Fruit fly (Drosophila melanogaster) whole organism, embryonic: Measurements from ENCODE around the gene CG6441.
A peak's percentile ranks its signal among the peaks of the same experiment; 100 is the strongest.

ENCODE experiments used
- Abd-B ChIP-seq: fragments of 200-800 bp; sonication (Bioruptor generic); optimal IDR thresholded peaks from 2 replicates; lab custom pipeline; 2018; ENCODE audit warnings: missing biosample characterization, mild to moderate bottlenecking, missing genetic modification characterization, moderate library complexity
- Aef1 ChIP-seq: fragments of 200-800 bp; sonication (Bioruptor generic); IDR thresholded peaks from 3 replicates; pipeline ENCODE4 v1.3.6; 2022; ENCODE audit warnings: missing biosample characterization, missing genetic modification characterization
- Antp ChIP-seq: fragments of 200-800 bp; sonication (Bioruptor generic); optimal IDR thresholded peaks from 3 replicates; lab custom pipeline; 2016; ENCODE audit warnings: missing biosample characterization, missing genetic modification characterization
- Awh ChIP-seq: fragments of 200-800 bp; sonication (Bioruptor generic); IDR thresholded peaks from 2 replicates; pipeline ENCODE4, ENCODE4 v1.3.6; 2022; ENCODE audit warnings: missing biosample characterization, missing genetic modification characterization
- B-H1 ChIP-seq: fragments of 200-800 bp; sonication (Bioruptor generic); IDR thresholded peaks from 3 replicates; pipeline ENCODE4 v1.3.6; 2022; ENCODE audit warnings: missing biosample characterization, missing genetic modification characterization
- CG10959 ChIP-seq: fragments of 200-800 bp; sonication (Bioruptor generic); IDR thresholded peaks from 2 replicates; pipeline ENCODE4 v1.3.6; 2022; ENCODE audit warnings: missing biosample characterization, missing genetic modification characterization
- CG12769 ChIP-seq: fragments of 200-800 bp; sonication (Bioruptor generic); optimal IDR thresholded peaks from 2 replicates; lab custom pipeline; 2019; ENCODE audit warnings: missing biosample characterization, mild to moderate bottlenecking, missing genetic modification characterization, moderate library complexity
- CG14441 ChIP-seq: fragments of 200-800 bp; sonication (Bioruptor generic); IDR thresholded peaks from 2 replicates; pipeline ENCODE4 v1.3.6; 2022; ENCODE audit warnings: missing biosample characterization, missing genetic modification characterization
- CG16779 ChIP-seq: fragments of 200-800 bp; sonication (Bioruptor generic); IDR thresholded peaks from 2 replicates; pipeline ENCODE4 v1.3.6; 2022; ENCODE audit warnings: missing biosample characterization, missing genetic modification characterization
- CG1832 ChIP-seq: fragments of 200-800 bp; sonication (Bioruptor generic); optimal IDR thresholded peaks from 2 replicates; lab custom pipeline; 2017; ENCODE audit warnings: missing biosample characterization, mild to moderate bottlenecking, missing genetic modification characterization, inconsistent platforms
- CG2712 ChIP-seq: fragments of 200-800 bp; optimal IDR thresholded peaks from 3 replicates; lab custom pipeline; 2019; ENCODE audit warnings: missing biosample characterization, mild to moderate bottlenecking, missing genetic modification characterization, moderate library complexity
- CG31388 ChIP-seq: fragments of 200-800 bp; sonication (Bioruptor generic); optimal IDR thresholded peaks from 2 replicates; lab custom pipeline; 2016; ENCODE audit warnings: missing biosample characterization, missing genetic modification characterization
- CG31441 ChIP-seq: fragments of 200-800 bp; sonication (Bioruptor generic); IDR thresholded peaks from 2 replicates; pipeline ENCODE4 v1.3.6; 2022; ENCODE audit warnings: missing biosample characterization, missing genetic modification characterization
- CG32532 ChIP-seq: fragments of 200-800 bp; sonication (Bioruptor generic); IDR thresholded peaks from 2 replicates; pipeline ENCODE4 v1.3.6; 2022; ENCODE audit warnings: missing biosample characterization, missing genetic modification characterization
- CG34224 ChIP-seq: fragments of 200-800 bp; sonication (Bioruptor generic); IDR thresholded peaks from 3 replicates; pipeline ENCODE4 v1.3.6; 2022; ENCODE audit warnings: missing biosample characterization, missing genetic modification characterization; ENCODE audit not compliant: partially characterized antibody
- CG34376 ChIP-seq: fragments of 200-800 bp; sonication (Bioruptor generic); optimal IDR thresholded peaks from 2 replicates; lab custom pipeline; 2018; ENCODE audit warnings: missing biosample characterization, mild to moderate bottlenecking, missing genetic modification characterization
- CG6654 ChIP-seq: fragments of 200-800 bp; sonication (Bioruptor generic); optimal IDR thresholded peaks from 2 replicates; lab custom pipeline; 2017; ENCODE audit warnings: missing biosample characterization, mild to moderate bottlenecking, missing genetic modification characterization
- CG7987 ChIP-seq: fragments of 200-800 bp; sonication (Bioruptor generic); optimal IDR thresholded peaks from 2 replicates; lab custom pipeline; 2018; ENCODE audit warnings: missing biosample characterization, mild to moderate bottlenecking, missing genetic modification characterization, moderate library complexity
- CG8290 ChIP-seq, 3 experiments: fragments of 200-800 bp; sonication (Bioruptor generic); optimal IDR thresholded peaks; 2 replicates each; lab custom pipeline; 2016 to 2019; ENCODE audit warnings: missing biosample characterization in 3 of 3, missing genetic modification characterization in 3 of 3, mild to moderate bottlenecking in 2 of 3, moderate library complexity in 1 of 3
- CrebB ChIP-seq: fragments of 200-800 bp; sonication (Bioruptor generic); optimal IDR thresholded peaks from 3 replicates; lab custom pipeline; 2018; ENCODE audit warnings: missing biosample characterization, mild to moderate bottlenecking, missing genetic modification characterization
- Dek ChIP-seq: fragments of 200-800 bp; sonication (Bioruptor generic); optimal IDR thresholded peaks from 3 replicates; lab custom pipeline; 2019; ENCODE audit warnings: missing biosample characterization, mild to moderate bottlenecking, missing genetic modification characterization, moderate library complexity
- Doc2 ChIP-seq: fragments of 200-800 bp; sonication (Bioruptor generic); IDR thresholded peaks from 2 replicates; pipeline ENCODE4 v1.3.6; 2022; ENCODE audit warnings: missing biosample characterization, missing genetic modification characterization
- Ets97D ChIP-seq: fragments of 200-800 bp; sonication (Bioruptor generic); optimal IDR thresholded peaks from 3 replicates; lab custom pipeline; 2016; ENCODE audit warnings: missing biosample characterization, missing genetic modification characterization
- Fer1 ChIP-seq: fragments of 200-800 bp; sonication (Bioruptor generic); optimal IDR thresholded peaks from 2 replicates; lab custom pipeline; 2017; ENCODE audit warnings: missing biosample characterization, mild to moderate bottlenecking, missing genetic modification characterization
- H15 ChIP-seq: fragments of 200-800 bp; sonication (Bioruptor generic); IDR thresholded peaks from 3 replicates; pipeline ENCODE4 v1.3.6; 2022; ENCODE audit warnings: missing biosample characterization, missing genetic modification characterization
- Kr ChIP-seq: fragments of 200-800 bp; sonication (Bioruptor generic); optimal IDR thresholded peaks from 2 replicates; lab custom pipeline; 2017; ENCODE audit warnings: missing biosample characterization, mild to moderate bottlenecking, missing genetic modification characterization
- Mrtf ChIP-seq: fragments of 200-800 bp; sonication (Bioruptor generic); IDR thresholded peaks from 3 replicates; pipeline ENCODE4 v1.3.6; 2022; ENCODE audit warnings: missing biosample characterization, missing genetic modification characterization
- Sin3A ChIP-seq: fragments of >200 bp; optimal IDR thresholded peaks from 2 replicates; lab custom pipeline; 2018
- Tbp ChIP-seq: fragments of >200 bp; optimal IDR thresholded peaks from 2 replicates; lab custom pipeline; 2018; ENCODE audit warnings: missing biosample characterization, missing genetic modification characterization
- YL-1 ChIP-seq: fragments of 200-800 bp; sonication (Bioruptor generic); optimal IDR thresholded peaks from 3 replicates; lab custom pipeline; 2017; ENCODE audit warnings: missing biosample characterization, mild to moderate bottlenecking, missing genetic modification characterization
- ase ChIP-seq: fragments of 200-800 bp; sonication (Bioruptor generic); IDR thresholded peaks from 3 replicates; pipeline ENCODE4 v1.3.6; 2022; ENCODE audit warnings: missing biosample characterization, missing genetic modification characterization
- ato ChIP-seq: fragments of 200-800 bp; sonication (Bioruptor generic); IDR thresholded peaks from 2 replicates; pipeline ENCODE4 v1.3.6; 2022; ENCODE audit warnings: missing biosample characterization, missing genetic modification characterization; ENCODE audit not compliant: partially characterized antibody
- az2 ChIP-seq: fragments of 200-800 bp; sonication (Bioruptor generic); optimal IDR thresholded peaks from 3 replicates; lab custom pipeline; 2016; ENCODE audit warnings: missing biosample characterization, missing genetic modification characterization
- caup ChIP-seq: fragments of 200-800 bp; sonication (Bioruptor generic); optimal IDR thresholded peaks from 3 replicates; lab custom pipeline; 2017; ENCODE audit warnings: missing biosample characterization, mild to moderate bottlenecking, missing genetic modification characterization, moderate library complexity; ENCODE audit not compliant: severe bottlenecking
- dati ChIP-seq: fragments of 200-800 bp; sonication (Bioruptor generic); IDR thresholded peaks from 2 replicates; pipeline ENCODE4 v1.3.6; 2022; ENCODE audit warnings: missing biosample characterization, missing genetic modification characterization
- eve ChIP-seq, 2 experiments: fragments of >200 bp; optimal IDR thresholded peaks; 2 replicates each; lab custom pipeline; 2017; ENCODE audit warnings: missing biosample characterization in 2 of 2, missing genetic modification characterization in 2 of 2
- exex ChIP-seq: fragments of 200-800 bp; sonication (Bioruptor generic); optimal IDR thresholded peaks from 4 replicates; lab custom pipeline; 2018; ENCODE audit warnings: missing biosample characterization, mild to moderate bottlenecking, missing genetic modification characterization, moderate library complexity
- gem ChIP-seq: fragments of 200-800 bp; sonication (Bioruptor generic); optimal IDR thresholded peaks from 2 replicates; lab custom pipeline; 2019; ENCODE audit warnings: missing biosample characterization, mild to moderate bottlenecking, missing genetic modification characterization, moderate library complexity
- hb ChIP-seq: fragments of 200-800 bp; sonication (Bioruptor generic); IDR thresholded peaks from 3 replicates; pipeline ENCODE4 v1.3.6; 2022; ENCODE audit warnings: missing biosample characterization, missing genetic modification characterization; ENCODE audit not compliant: partially characterized antibody
- ind ChIP-seq: fragments of 200-800 bp; sonication (Bioruptor generic); optimal IDR thresholded peaks from 3 replicates; lab custom pipeline; 2016; ENCODE audit warnings: missing biosample characterization, missing genetic modification characterization
- jigr1 ChIP-seq: fragments of 200-800 bp; sonication (Bioruptor generic); IDR thresholded peaks from 3 replicates; pipeline ENCODE4 v1.3.6; 2022; ENCODE audit warnings: missing biosample characterization, missing genetic modification characterization
- lab ChIP-seq: fragments of 200-800 bp; sonication (Bioruptor generic); optimal IDR thresholded peaks from 3 replicates; lab custom pipeline; 2017; ENCODE audit warnings: missing biosample characterization, missing genetic modification characterization, mild to moderate bottlenecking, moderate library complexity, missing genetic modification reagents
- lola ChIP-seq, 3 experiments: fragments of >200 bp in 2 of 3; fragments of 200-800 bp in 1 of 3; sonication (Bioruptor generic) in 1 of 3; optimal IDR thresholded peaks; 2 replicates each; lab custom pipeline; 2017 to 2019; ENCODE audit warnings: missing biosample characterization in 3 of 3, missing genetic modification characterization in 3 of 3, mild to moderate bottlenecking in 1 of 3, moderate library complexity in 1 of 3
- pita ChIP-seq: fragments of 200-800 bp; sonication (Bioruptor generic); optimal IDR thresholded peaks from 2 replicates; lab custom pipeline; 2017; ENCODE audit warnings: missing biosample characterization, mild to moderate bottlenecking, missing genetic modification characterization
- prd ChIP-seq, 3 experiments: fragments of >200 bp in 2 of 3; fragments of 200-800 bp in 1 of 3; sonication (Bioruptor generic) in 1 of 3; optimal IDR thresholded peaks in 2 of 3; IDR thresholded peaks in 1 of 3; 2 replicates in 2 of 3; 3 replicates in 1 of 3; pipeline versions ENCODE4 v1.3.6 to Lab custom; 2017 to 2022; ENCODE audit warnings: missing biosample characterization in 1 of 3, missing genetic modification characterization in 1 of 3
- rib ChIP-seq: fragments of 200-800 bp; sonication (Bioruptor generic); IDR thresholded peaks from 2 replicates; pipeline ENCODE4 v1.3.6; 2022; ENCODE audit warnings: missing biosample characterization, missing genetic modification characterization
- scrt ChIP-seq: fragments of 200-800 bp; sonication (Bioruptor generic); optimal IDR thresholded peaks from 2 replicates; lab custom pipeline; 2018; ENCODE audit warnings: missing biosample characterization, mild to moderate bottlenecking, missing genetic modification characterization, moderate library complexity
- ssp ChIP-seq: fragments of 200-800 bp; sonication (Bioruptor generic); IDR thresholded peaks from 2 replicates; pipeline ENCODE4 v1.3.6; 2022; ENCODE audit warnings: missing biosample characterization, missing genetic modification characterization
- unc-4 ChIP-seq: fragments of 200-800 bp; sonication (Bioruptor generic); IDR thresholded peaks from 2 replicates; pipeline ENCODE4 v1.3.6; 2022; ENCODE audit warnings: missing biosample characterization, missing genetic modification characterization; ENCODE audit not compliant: partially characterized antibody

The CG6441 gene

DNA sequence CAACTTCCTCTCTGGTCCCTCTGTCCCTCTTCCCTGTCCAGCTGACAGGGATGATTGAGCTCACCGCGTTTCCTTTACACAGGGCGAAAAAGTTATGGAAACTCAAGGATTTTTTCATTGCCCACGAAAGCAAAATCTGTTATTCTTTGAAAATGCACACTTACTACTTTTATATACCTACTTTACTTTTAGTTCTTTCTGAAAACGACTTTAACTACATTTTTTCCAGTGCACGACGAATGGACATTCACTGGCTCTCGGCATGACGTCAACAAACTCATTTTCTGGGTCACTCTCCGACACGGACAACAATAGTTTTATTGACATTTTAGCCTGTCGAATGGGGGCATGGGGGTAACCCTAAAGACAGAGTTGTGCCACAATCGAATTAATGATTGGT, 38.4 kb downstream of the CG6441 start (continued):
- TF ChIP-seq CG10959 (peak; percentile 52), Dek (tag; lab: Kevin White, UChicago) (peak; percentile 64), Mrtf (GFP tag; lab: Robert Waterston, UW) (peak; percentile 64; the same call in 2 of the 3 replicates), CG31441 (GFP tag; lab: Robert Waterston, UW) (peak; percentile 75), dati (GFP tag; lab: Robert Waterston, UW) (no peak), CG31388 (GFP tag; lab: Kevin White, UChicago) (no peak), Antp (GFP tag; lab: Kevin White, UChicago) (peak; percentile 77), ase (GFP tag; lab: Robert Waterston, UW) (peak; percentile 71; the same call in 2 of the 3 replicates), lola (GFP tag; optimal IDR thresholded peaks at IDR 0.05; lab: Kevin White, UChicago) (peak in 1 of 3 experiments; percentile 73), CrebB (peak; percentile 29), jigr1 (GFP tag; lab: Robert Waterston, UW) (0 out of 3 replicates have a peak, but pooled peaks have one; percentile 46), ato (no peak), YL-1 (GFP tag; lab: Kevin White, UChicago) (no peak), Fer1 (GFP tag; lab: Kevin White, UChicago) (peak; percentile 86), scrt (GFP tag; lab: Kevin White, UChicago) (peak; percentile 67), Doc2 (GFP tag; lab: Robert Waterston, UW) (no peak), CG2712 (tag; lab: Kevin White, UChicago) (peak; percentile 87), Ets97D (GFP tag; lab: Kevin White, UChicago) (no peak), ssp (GFP tag; lab: Robert Waterston, UW) (peak; percentile 41), CG14441 (peak; percentile 74), pita (GFP tag; lab: Kevin White, UChicago) (no peak), Aef1 (GFP tag; lab: Robert Waterston, UW) (peak; percentile 58), prd (optimal IDR thresholded peaks at IDR 0.05; lab: Kevin White, UChicago) (no peak), prd (GFP tag; IDR thresholded peaks at IDR 0.05; lab: Robert Waterston, UW) (peak; percentile 93), az2 (GFP tag; lab: Kevin White, UChicago) (peak; percentile 68), lab (peak; percentile 89), Kr (GFP tag; lab: Kevin White, UChicago) (no peak), exex (tag; lab: Kevin White, UChicago) (peak; percentile 14), CG7987 (no peak), ind (peak; percentile 72), unc-4 (GFP tag; lab: Robert Waterston, UW) (no peak), eve (GFP tag; optimal IDR thresholded peaks at IDR 0.05; lab: Kevin White, UChicago) (peak; percentile 68 to 91), gem (tag; lab: Kevin White, UChicago) (peak; percentile 81), CG1832 (GFP tag; lab: Kevin White, UChicago) (no peak), CG34376 (peak; percentile 36), caup (GFP tag; lab: Kevin White, UChicago) (peak; percentile 75), Tbp (GFP tag; lab: Kevin White, UChicago) (no peak), CG12769 (tag; lab: Kevin White, UChicago) (peak; percentile 71), CG16779 (GFP tag; lab: Robert Waterston, UW) (peak; percentile 54; the same call in 1 of the 2 replicates), Abd-B (GFP tag; lab: Kevin White, UChicago) (peak; percentile 64), CG6654 (no peak), CG32532 (GFP tag; lab: Robert Waterston, UW) (peak; percentile 81), B-H1 (GFP tag; lab: Robert Waterston, UW) (peak; percentile 42; the same call in 2 of the 3 replicates), rib (0 out of 2 replicates have a peak, but pooled peaks have one; percentile 14), Awh (GFP tag; lab: Robert Waterston, UW) (peak; percentile 51; the same call in 1 of the 2 replicates), Sin3A (lab: Kevin White, UChicago) (no peak), CG34224 (GFP tag; lab: Robert Waterston, UW) (no peak), hb (no peak), CG8290 (GFP tag; optimal IDR thresholded peaks at IDR 0.05; lab: Kevin White, UChicago) (peak; percentile 22), CG8290 (tag; optimal IDR thresholded peaks at IDR 0.05; lab: Kevin White, UChicago) (peak in 1 of 2 experiments; percentile 36), H15 (peak; percentile 57; the same call in 1 of the 3 replicates)
